Fruit fly (Drosophila melanogaster) whole organism, prepupa: ENCODE data around the gene LysRS.

Source experiments
- Blimp-1 ChIP-seq: fragments of 200-800 bp; sonication (Bioruptor generic); optimal IDR thresholded peaks from 3 replicates; lab custom pipeline; 2017; ENCODE audit warnings: missing biosample characterization, missing genetic modification characterization, mild to moderate bottlenecking, moderate library complexity, missing genetic modification reagents
- CG10631 ChIP-seq: fragments of 200-800 bp; sonication (Bioruptor generic); optimal IDR thresholded peaks from 2 replicates; lab custom pipeline; 2016; ENCODE audit warnings: missing biosample characterization, missing genetic modification characterization
- CG10669 ChIP-seq: fragments of 200-800 bp; sonication (Bioruptor generic); optimal IDR thresholded peaks from 3 replicates; lab custom pipeline; 2018; ENCODE audit warnings: missing biosample characterization, mild to moderate bottlenecking, missing genetic modification characterization, moderate library complexity
- CG11762 ChIP-seq: fragments of 200-800 bp; sonication (Bioruptor generic); optimal IDR thresholded peaks from 3 replicates; lab custom pipeline; 2016; ENCODE audit warnings: missing biosample characterization, missing genetic modification characterization; ENCODE audit not compliant: insufficient read depth
- CG11902 ChIP-seq: fragments of 200-800 bp; sonication (Bioruptor generic); optimal IDR thresholded peaks from 3 replicates; lab custom pipeline; 2016; ENCODE audit warnings: missing biosample characterization, missing genetic modification characterization
- CG16779 ChIP-seq: fragments of 200-800 bp; sonication (Bioruptor generic); optimal IDR thresholded peaks from 3 replicates; lab custom pipeline; 2017; ENCODE audit warnings: missing biosample characterization, mild to moderate bottlenecking, missing genetic modification characterization
- CG31627 ChIP-seq: fragments of 200-800 bp; sonication (Bioruptor generic); optimal IDR thresholded peaks from 3 replicates; lab custom pipeline; 2016; ENCODE audit warnings: missing biosample characterization, missing genetic modification characterization
- CG32006 ChIP-seq: fragments of 200-800 bp; sonication (Bioruptor generic); optimal IDR thresholded peaks from 3 replicates; lab custom pipeline; 2017; ENCODE audit warnings: missing biosample characterization, mild to moderate bottlenecking, missing genetic modification characterization
- CG3919 ChIP-seq: fragments of 200-800 bp; sonication (Bioruptor generic); optimal IDR thresholded peaks from 3 replicates; lab custom pipeline; 2016; ENCODE audit warnings: missing biosample characterization, missing genetic modification characterization
- CG4318 ChIP-seq: fragments of 200-800 bp; sonication (Bioruptor generic); optimal IDR thresholded peaks from 3 replicates; lab custom pipeline; 2017; ENCODE audit warnings: missing biosample characterization, mild to moderate bottlenecking, missing genetic modification characterization
- CG6163 ChIP-seq: fragments of 200-800 bp; sonication (Bioruptor generic); IDR thresholded peaks from 3 replicates; pipeline ENCODE4 v1.3.6; 2022; ENCODE audit warnings: missing biosample characterization, missing genetic modification characterization
- CG6276 ChIP-seq: fragments of 200-800 bp; sonication (Bioruptor generic); optimal IDR thresholded peaks from 2 replicates; lab custom pipeline; 2017; ENCODE audit warnings: missing biosample characterization, mild to moderate bottlenecking, missing genetic modification characterization
- CG6792 ChIP-seq: fragments of 200-800 bp; sonication (Bioruptor generic); optimal IDR thresholded peaks from 3 replicates; lab custom pipeline; 2016; ENCODE audit warnings: missing biosample characterization, missing genetic modification characterization
- CG6808 ChIP-seq: fragments of 200-800 bp; sonication (Bioruptor generic); optimal IDR thresholded peaks from 3 replicates; lab custom pipeline; 2017; ENCODE audit warnings: missing biosample characterization, missing genetic modification characterization, mild to moderate bottlenecking, moderate library complexity, missing genetic modification reagents
- CG7368 ChIP-seq: fragments of 200-800 bp; sonication (Bioruptor generic); optimal IDR thresholded peaks from 3 replicates; lab custom pipeline; 2016; ENCODE audit warnings: missing biosample characterization, missing genetic modification characterization
- CG8119 ChIP-seq: fragments of 200-800 bp; sonication (Bioruptor generic); IDR thresholded peaks from 3 replicates; pipeline ENCODE4 v1.3.6; 2022; ENCODE audit warnings: missing biosample characterization, missing genetic modification characterization
- CG8319 ChIP-seq: fragments of 200-800 bp; sonication (Bioruptor generic); optimal IDR thresholded peaks from 3 replicates; lab custom pipeline; 2016; ENCODE audit warnings: missing biosample characterization, missing genetic modification characterization
- CG8632 ChIP-seq: fragments of 200-800 bp; sonication (Bioruptor generic); optimal IDR thresholded peaks from 3 replicates; lab custom pipeline; 2016; ENCODE audit warnings: missing biosample characterization, missing genetic modification characterization
- CG9139 ChIP-seq: fragments of 200-800 bp; sonication (Bioruptor generic); optimal IDR thresholded peaks from 3 replicates; lab custom pipeline; 2017; ENCODE audit warnings: missing biosample characterization, mild to moderate bottlenecking, missing genetic modification characterization
- Eip75B ChIP-seq: fragments of 200-800 bp; sonication (Bioruptor generic); optimal IDR thresholded peaks from 3 replicates; lab custom pipeline; 2016; ENCODE audit warnings: missing biosample characterization, missing genetic modification characterization
- Ets96B ChIP-seq: fragments of 200-800 bp; optimal IDR thresholded peaks from 2 replicates; lab custom pipeline; 2019; ENCODE audit warnings: missing biosample characterization, mild to moderate bottlenecking, missing genetic modification characterization, moderate library complexity
- Gug ChIP-seq: fragments of 200-800 bp; sonication (Bioruptor generic); IDR thresholded peaks from 2 replicates; pipeline ENCODE4 v1.3.6; 2022; ENCODE audit warnings: missing biosample characterization, missing genetic modification characterization
- Hr39 ChIP-seq: fragments of 200-800 bp; sonication (Bioruptor generic); optimal IDR thresholded peaks from 2 replicates; lab custom pipeline; 2016; ENCODE audit warnings: missing biosample characterization, missing genetic modification characterization
- Lpt ChIP-seq: fragments of 200-800 bp; sonication (Bioruptor generic); optimal IDR thresholded peaks from 3 replicates; lab custom pipeline; 2016; ENCODE audit warnings: missing biosample characterization, missing genetic modification characterization
- OdsH ChIP-seq: fragments of 200-800 bp; sonication (Bioruptor generic); optimal IDR thresholded peaks from 3 replicates; lab custom pipeline; 2016; ENCODE audit warnings: missing biosample characterization, missing genetic modification characterization
- Sox102F ChIP-seq: fragments of 200-800 bp; sonication (Bioruptor generic); optimal IDR thresholded peaks from 2 replicates; lab custom pipeline; 2016; ENCODE audit warnings: missing biosample characterization, mild to moderate bottlenecking, missing genetic modification characterization
- Sox14 ChIP-seq: fragments of 200-800 bp; sonication (Bioruptor generic); optimal IDR thresholded peaks from 3 replicates; lab custom pipeline; 2016; ENCODE audit warnings: missing biosample characterization, missing genetic modification characterization
- Sox15 ChIP-seq: fragments of 200-800 bp; sonication (Bioruptor generic); optimal IDR thresholded peaks from 3 replicates; lab custom pipeline; 2016; ENCODE audit warnings: missing biosample characterization, missing genetic modification characterization
- achi ChIP-seq: fragments of 200-800 bp; sonication (Bioruptor generic); optimal IDR thresholded peaks from 3 replicates; lab custom pipeline; 2016; ENCODE audit warnings: missing biosample characterization, missing genetic modification characterization
- acj6 ChIP-seq: fragments of 200-800 bp; sonication (Bioruptor generic); optimal IDR thresholded peaks from 3 replicates; lab custom pipeline; 2016; ENCODE audit warnings: missing biosample characterization, missing genetic modification characterization
- cyc ChIP-seq: fragments of 200-800 bp; sonication (Bioruptor generic); optimal IDR thresholded peaks from 3 replicates; lab custom pipeline; 2016; ENCODE audit warnings: missing biosample characterization, missing genetic modification characterization
- dac ChIP-seq: fragments of 200-800 bp; sonication (Bioruptor generic); optimal IDR thresholded peaks from 2 replicates; lab custom pipeline; 2017; ENCODE audit warnings: missing biosample characterization, mild to moderate bottlenecking, missing genetic modification characterization
- dsx ChIP-seq: fragments of 200-800 bp; optimal IDR thresholded peaks from 3 replicates; lab custom pipeline; 2019; ENCODE audit warnings: missing biosample characterization, mild to moderate bottlenecking, missing genetic modification characterization, moderate library complexity; ENCODE audit not compliant: poor library complexity, severe bottlenecking
- eg ChIP-seq: fragments of 200-800 bp; sonication (Bioruptor generic); IDR thresholded peaks from 3 replicates; pipeline ENCODE4 v1.3.6; 2022; ENCODE audit warnings: missing biosample characterization, missing genetic modification characterization
- esn ChIP-seq: fragments of 200-800 bp; sonication (Bioruptor generic); optimal IDR thresholded peaks from 2 replicates; lab custom pipeline; 2016; ENCODE audit warnings: missing biosample characterization, mild to moderate bottlenecking, missing genetic modification characterization, moderate library complexity
- fd59A ChIP-seq: fragments of 200-800 bp; sonication (Bioruptor generic); optimal IDR thresholded peaks from 2 replicates; lab custom pipeline; 2017; ENCODE audit warnings: missing biosample characterization, mild to moderate bottlenecking, missing genetic modification characterization, missing genetic modification reagents
- fd85E ChIP-seq: fragments of 200-800 bp; sonication (Bioruptor generic); optimal IDR thresholded peaks from 3 replicates; lab custom pipeline; 2016; ENCODE audit warnings: missing biosample characterization, missing genetic modification characterization
- net ChIP-seq: fragments of 200-800 bp; sonication (Bioruptor generic); optimal IDR thresholded peaks from 3 replicates; lab custom pipeline; 2016; ENCODE audit warnings: missing biosample characterization, missing genetic modification characterization
- pdm3 ChIP-seq: fragments of 200-800 bp; sonication (Bioruptor generic); optimal IDR thresholded peaks from 3 replicates; lab custom pipeline; 2016; ENCODE audit warnings: missing biosample characterization, missing genetic modification characterization
- spab ChIP-seq: fragments of 200-800 bp; sonication (Bioruptor generic); optimal IDR thresholded peaks from 2 replicates; lab custom pipeline; 2017; ENCODE audit warnings: missing biosample characterization, mild to moderate bottlenecking, missing genetic modification characterization, missing genetic modification reagents
- ss ChIP-seq, 2 experiments: fragments of 200-800 bp; sonication (Bioruptor generic); optimal IDR thresholded peaks; 2 replicates in 1 of 2; 3 replicates in 1 of 2; lab custom pipeline; 2017 to 2018; ENCODE audit warnings: mild to moderate bottlenecking in 2 of 2, missing biosample characterization in 2 of 2, missing genetic modification characterization in 2 of 2, moderate library complexity in 1 of 2
- svp ChIP-seq: fragments of 200-800 bp; sonication (Bioruptor generic); peaks from one replicate; lab custom pipeline; 2016; ENCODE audit warnings: missing biosample characterization, missing genetic modification characterization
- topi ChIP-seq: fragments of 200-800 bp; sonication (Bioruptor generic); optimal IDR thresholded peaks from 3 replicates; lab custom pipeline; 2016; ENCODE audit warnings: missing biosample characterization, missing genetic modification characterization

The LysRS gene

DNA sequence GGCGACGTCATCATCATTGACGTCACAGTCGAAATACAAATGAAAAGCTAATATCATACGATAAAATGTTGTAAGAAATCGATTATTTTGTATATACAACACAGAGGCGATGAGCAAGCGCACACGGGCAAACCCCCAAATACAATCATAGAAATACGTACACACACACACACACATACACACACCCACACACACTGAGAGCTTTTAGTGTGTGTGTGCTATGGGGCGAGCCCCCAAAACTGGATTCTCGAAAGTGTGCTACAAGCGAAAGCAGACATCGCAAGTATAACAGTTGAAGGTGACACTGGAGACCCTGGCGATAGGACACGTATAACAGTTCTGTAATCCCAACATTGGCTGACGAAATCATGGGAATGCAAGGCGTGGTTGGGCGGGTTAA is 26.8 kb downstream of the LysRS start (continued):
- TF ChIP-seq cyc (GFP tag; lab: Kevin White, UChicago) (no peak), acj6 (GFP tag; lab: Kevin White, UChicago) (no peak), dsx (GFP tag; lab: Kevin White, UChicago) (peak; percentile 56), eg (GFP tag; lab: Robert Waterston, UW) (no peak), CG7368 (GFP tag; lab: Kevin White, UChicago) (no peak), CG6276 (GFP tag; lab: Kevin White, UChicago) (no peak)

DNA sequence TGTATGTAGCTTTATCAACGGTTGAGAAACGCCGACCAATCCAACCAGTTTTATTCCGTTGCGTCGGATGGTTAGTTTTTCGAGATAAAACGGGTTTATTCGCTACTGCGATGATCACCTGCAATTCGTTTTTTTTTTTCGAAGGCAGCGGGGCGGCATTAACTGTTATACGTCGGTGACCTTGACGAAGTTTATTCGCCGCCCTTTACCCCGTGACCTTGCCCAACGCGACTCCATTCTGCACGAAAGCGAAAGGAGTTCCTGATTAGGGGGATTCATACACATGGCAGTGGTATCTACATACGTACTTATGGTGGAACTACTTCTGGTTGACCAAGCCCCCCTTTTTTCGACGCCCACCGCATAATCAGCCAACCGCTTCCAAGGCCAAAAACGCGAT is 28.1 kb downstream of the LysRS start:
- TF ChIP-seq svp, result no peak
- no peak for TF ChIP-seq CG11902
- TF ChIP-seq CG6808 (GFP tag; lab: Kevin White, UChicago), result no peak
- TF ChIP-seq CG8119 (GFP tag; lab: Robert Waterston, UW), result 0 out of 3 replicates have a peak, but pooled peaks have one; percentile 17
- no peak for TF ChIP-seq esn
- 0 out of 3 replicates have a peak, but pooled peaks have one; percentile 16 for TF ChIP-seq eg (GFP tag; lab: Robert Waterston, UW)
- TF ChIP-seq CG8632 (GFP tag; lab: Kevin White, UChicago), result no peak
- TF ChIP-seq CG3919, result no peak
- TF ChIP-seq Hr39 (GFP tag; lab: Kevin White, UChicago), result no peak
- no peak for TF ChIP-seq Ets96B (tag; lab: Kevin White, UChicago)
- TF ChIP-seq cyc (GFP tag; lab: Kevin White, UChicago), result no peak
- TF ChIP-seq ss (GFP tag; optimal IDR thresholded peaks at IDR 0.05; lab: Kevin White, UChicago), result peak; percentile 52 to 72
- peak; percentile 15 for TF ChIP-seq dsx (GFP tag; lab: Kevin White, UChicago)
- TF ChIP-seq Sox102F (GFP tag; lab: Kevin White, UChicago), result no peak
- TF ChIP-seq Eip75B (GFP tag; lab: Kevin White, UChicago), result peak; percentile 13
- TF ChIP-seq CG4318 (GFP tag; lab: Kevin White, UChicago), result no peak
- TF ChIP-seq Blimp-1 (GFP tag; lab: Kevin White, UChicago), result peak; percentile 77
- TF ChIP-seq CG10631, result no peak
- TF ChIP-seq net (GFP tag; lab: Kevin White, UChicago), result no peak
- TF ChIP-seq CG6792, result no peak
- TF ChIP-seq CG16779 (tag; lab: Kevin White, UChicago), result no peak
- no peak for TF ChIP-seq fd59A (GFP tag; lab: Kevin White, UChicago)
- TF ChIP-seq Sox14 (GFP tag; lab: Kevin White, UChicago), result no peak
- no peak for TF ChIP-seq dac (GFP tag; lab: Kevin White, UChicago)
- TF ChIP-seq acj6 (GFP tag; lab: Kevin White, UChicago), result no peak
- no peak for TF ChIP-seq spab
- TF ChIP-seq CG32006 (GFP tag; lab: Kevin White, UChicago), result no peak

DNA sequence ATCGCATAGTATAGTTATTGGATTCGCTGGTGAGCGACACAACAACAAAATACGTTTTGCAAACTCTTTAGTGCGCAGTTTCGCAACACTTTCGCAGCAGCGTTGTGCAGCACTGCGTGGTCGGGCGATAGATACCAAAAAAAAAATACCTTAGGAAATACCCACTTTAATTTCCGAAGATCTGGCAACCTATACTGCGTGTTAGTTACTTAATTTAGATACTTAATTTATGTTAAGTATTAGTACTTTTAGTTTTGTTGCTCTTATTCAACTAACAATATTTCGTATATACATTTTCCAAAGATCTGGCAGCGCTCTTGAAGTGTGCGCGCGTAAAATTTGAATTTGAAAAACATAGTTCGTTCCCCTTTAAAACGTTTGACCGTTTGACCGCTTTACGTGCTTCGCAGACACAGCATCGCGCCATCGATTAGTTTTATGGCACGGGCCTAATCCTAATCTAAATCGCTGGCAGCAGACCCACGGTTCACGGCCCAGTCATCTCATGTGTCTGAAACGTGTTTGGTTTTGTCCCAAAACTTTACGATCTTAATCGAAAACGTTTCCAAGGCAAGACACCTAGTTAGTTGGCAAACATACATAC is 28.7 kb downstream of the LysRS start, which contains the start of gene LPCAT:
Gene LPCAT, minus strand, starts transcription at position 70 of the 604 bp plus-strand sequence.
- TF ChIP-seq CG8319 (GFP tag; lab: Kevin White, UChicago), result peak; percentile 42
- peak; percentile 51 for TF ChIP-seq CG10669 (GFP tag; lab: Kevin White, UChicago)
- TF ChIP-seq CG8632 (GFP tag; lab: Kevin White, UChicago), result no peak
- TF ChIP-seq fd59A (GFP tag; lab: Kevin White, UChicago), result no peak
- no peak for TF ChIP-seq CG6792
- peak; percentile 14 for TF ChIP-seq acj6 (GFP tag; lab: Kevin White, UChicago)
- TF ChIP-seq CG11762 (GFP tag; lab: Kevin White, UChicago), result peak; percentile 46
- no peak for TF ChIP-seq CG9139
- TF ChIP-seq net (GFP tag; lab: Kevin White, UChicago), result no peak
- peak; percentile 70 for TF ChIP-seq CG6163 (GFP tag; lab: Robert Waterston, UW)
- peak; percentile 48 for TF ChIP-seq Sox15 (GFP tag; lab: Kevin White, UChicago)
- peak; percentile 57; the same call in 2 of the 3 replicates for TF ChIP-seq CG8119 (GFP tag; lab: Robert Waterston, UW)
- TF ChIP-seq esn, result peak; percentile 36
- no peak for TF ChIP-seq fd85E (GFP tag; lab: Kevin White, UChicago)
- peak; percentile 77 for TF ChIP-seq CG31627 (GFP tag; lab: Kevin White, UChicago)
- TF ChIP-seq CG4318 (GFP tag; lab: Kevin White, UChicago), result no peak
- peak; percentile 50 for TF ChIP-seq CG10631
- TF ChIP-seq Gug, result peak; percentile 69
- TF ChIP-seq CG16779 (tag; lab: Kevin White, UChicago), result no peak
- peak; percentile 61 for TF ChIP-seq CG3919
- TF ChIP-seq topi (GFP tag; lab: Kevin White, UChicago), result peak; percentile 81
- TF ChIP-seq Hr39 (GFP tag; lab: Kevin White, UChicago), result peak; percentile 71
- TF ChIP-seq eg (GFP tag; lab: Robert Waterston, UW), result peak; percentile 74; the same call in 2 of the 3 replicates
- TF ChIP-seq ss (GFP tag; optimal IDR thresholded peaks at IDR 0.05; lab: Kevin White, UChicago), result no peak
- peak; percentile 36 for TF ChIP-seq pdm3 (GFP tag; lab: Kevin White, UChicago)
- TF ChIP-seq achi (GFP tag; lab: Kevin White, UChicago), result peak; percentile 56
- no peak for TF ChIP-seq Lpt (GFP tag; lab: Kevin White, UChicago)
- no peak for TF ChIP-seq dsx (GFP tag; lab: Kevin White, UChicago)
- peak; percentile 46 for TF ChIP-seq OdsH (GFP tag; lab: Kevin White, UChicago)
- TF ChIP-seq Sox102F (GFP tag; lab: Kevin White, UChicago), result no peak
- no peak for TF ChIP-seq Blimp-1 (GFP tag; lab: Kevin White, UChicago)
